Fruit fly (Drosophila melanogaster) whole organism, embryonic: ENCODE data around the gene feo.
A peak's percentile ranks its signal among the peaks of the same experiment; 100 is the strongest.

ENCODE experiments used
- Abd-B ChIP-seq: fragments of 200-800 bp; sonication (Bioruptor generic); optimal IDR thresholded peaks from 2 replicates; lab custom pipeline; 2018; ENCODE audit warnings: missing biosample characterization, mild to moderate bottlenecking, missing genetic modification characterization, moderate library complexity
- Bgb ChIP-seq: fragments of 200-800 bp; sonication (Bioruptor generic); IDR thresholded peaks from 2 replicates; pipeline ENCODE4 v1.3.6; 2022; ENCODE audit warnings: missing biosample characterization, missing genetic modification characterization; ENCODE audit not compliant: partially characterized antibody
- CG10565 ChIP-seq: fragments of 200-800 bp; sonication (Bioruptor generic); optimal IDR thresholded peaks from 3 replicates; lab custom pipeline; 2016; ENCODE audit warnings: missing biosample characterization, mild to moderate bottlenecking, missing genetic modification characterization
- CG11085 ChIP-seq: fragments of 200-800 bp; sonication (Bioruptor generic); IDR thresholded peaks from 2 replicates; pipeline ENCODE4 v1.3.6; 2022; ENCODE audit warnings: missing biosample characterization, missing genetic modification characterization
- CG11560 ChIP-seq: fragments of 200-800 bp; sonication (Bioruptor generic); IDR thresholded peaks from 3 replicates; pipeline ENCODE4 v1.3.6; 2022; ENCODE audit warnings: missing biosample characterization, missing genetic modification characterization
- CG11695 ChIP-seq: fragments of 200-800 bp; sonication (Bioruptor generic); IDR thresholded peaks from 3 replicates; pipeline ENCODE4 v1.3.6; 2022; ENCODE audit warnings: missing biosample characterization, missing genetic modification characterization
- CG12104 ChIP-seq: fragments of 200-800 bp; sonication (Bioruptor generic); optimal IDR thresholded peaks from 3 replicates; lab custom pipeline; 2016; ENCODE audit warnings: missing biosample characterization, missing genetic modification characterization
- CG12659 ChIP-seq: fragments of 200-800 bp; sonication (Bioruptor generic); optimal IDR thresholded peaks from 3 replicates; lab custom pipeline; 2017; ENCODE audit warnings: mild to moderate bottlenecking, missing biosample characterization, missing genetic modification reagents, missing genetic modification characterization
- CG12744 ChIP-seq: fragments of 200-800 bp; sonication (Bioruptor generic); optimal IDR thresholded peaks from 2 replicates; lab custom pipeline; 2016; ENCODE audit warnings: missing biosample characterization, missing genetic modification characterization
- CG14014 ChIP-seq: fragments of 200-800 bp; sonication (Bioruptor generic); IDR thresholded peaks from 2 replicates; pipeline ENCODE4 v1.3.6; 2022; ENCODE audit warnings: missing biosample characterization, missing genetic modification characterization
- CG16815 ChIP-seq: fragments of 200-800 bp; sonication (Bioruptor generic); optimal IDR thresholded peaks from 3 replicates; lab custom pipeline; 2017; ENCODE audit warnings: missing biosample characterization, mild to moderate bottlenecking, missing genetic modification characterization
- CG17186 ChIP-seq: fragments of 200-800 bp; sonication (Bioruptor generic); optimal IDR thresholded peaks from 3 replicates; lab custom pipeline; 2017; ENCODE audit warnings: missing biosample characterization, missing genetic modification reagents, missing genetic modification characterization
- CG17361 ChIP-seq: fragments of 200-800 bp; sonication (Bioruptor generic); IDR thresholded peaks from 3 replicates; pipeline ENCODE4 v1.3.6; 2022; ENCODE audit warnings: missing biosample characterization, missing genetic modification characterization
- CG17802 ChIP-seq: fragments of 200-800 bp; sonication (Bioruptor generic); optimal IDR thresholded peaks from 2 replicates; lab custom pipeline; 2018; ENCODE audit warnings: missing biosample characterization, mild to moderate bottlenecking, missing genetic modification characterization, moderate library complexity
- CG18262 ChIP-seq: fragments of 200-800 bp; optimal IDR thresholded peaks from 3 replicates; lab custom pipeline; 2019; ENCODE audit warnings: missing biosample characterization, mild to moderate bottlenecking, missing genetic modification characterization, moderate library complexity
- CG31441 ChIP-seq: fragments of 200-800 bp; sonication (Bioruptor generic); IDR thresholded peaks from 2 replicates; pipeline ENCODE4 v1.3.6; 2022; ENCODE audit warnings: missing biosample characterization, missing genetic modification characterization
- CG3407 ChIP-seq: fragments of 200-800 bp; sonication (Bioruptor generic); optimal IDR thresholded peaks from 2 replicates; lab custom pipeline; 2018; ENCODE audit warnings: missing biosample characterization, mild to moderate bottlenecking, missing genetic modification characterization
- CG4617 ChIP-seq: fragments of 200-800 bp; sonication (Bioruptor generic); optimal IDR thresholded peaks from 3 replicates; lab custom pipeline; 2016; ENCODE audit warnings: missing biosample characterization, missing genetic modification characterization, borderline replicate concordance
- CG5953 ChIP-seq: fragments of 200-800 bp; sonication (Bioruptor generic); IDR thresholded peaks from 2 replicates; pipeline ENCODE4 v1.3.6; 2022; ENCODE audit warnings: missing biosample characterization, missing genetic modification characterization
- CG6175 ChIP-seq: fragments of 200-800 bp; sonication (Bioruptor generic); IDR thresholded peaks from 3 replicates; pipeline ENCODE4 v1.3.6; 2022; ENCODE audit warnings: missing biosample characterization, missing genetic modification characterization
- CG6683 ChIP-seq: fragments of 200-800 bp; sonication (Bioruptor generic); optimal IDR thresholded peaks from 2 replicates; lab custom pipeline; 2017; ENCODE audit warnings: missing biosample characterization, mild to moderate bottlenecking, missing genetic modification characterization, missing genetic modification reagents
- CG7556 ChIP-seq: fragments of 200-800 bp; sonication (Bioruptor generic); optimal IDR thresholded peaks from 2 replicates; lab custom pipeline; 2017; ENCODE audit warnings: missing biosample characterization, mild to moderate bottlenecking, missing genetic modification characterization
- CG7987 ChIP-seq: fragments of 200-800 bp; sonication (Bioruptor generic); optimal IDR thresholded peaks from 2 replicates; lab custom pipeline; 2018; ENCODE audit warnings: missing biosample characterization, mild to moderate bottlenecking, missing genetic modification characterization, moderate library complexity
- CG9817 ChIP-seq: fragments of 200-800 bp; sonication (Bioruptor generic); optimal IDR thresholded peaks from 2 replicates; lab custom pipeline; 2018; ENCODE audit warnings: missing biosample characterization, mild to moderate bottlenecking, missing genetic modification characterization, moderate library complexity
- CG9876 ChIP-seq: fragments of 200-800 bp; sonication (Bioruptor generic); optimal IDR thresholded peaks from 2 replicates; lab custom pipeline; 2016; ENCODE audit warnings: missing biosample characterization, missing genetic modification characterization
- Camta ChIP-seq: fragments of 200-800 bp; sonication (Bioruptor generic); optimal IDR thresholded peaks from 2 replicates; lab custom pipeline; 2016; ENCODE audit warnings: missing biosample characterization, missing genetic modification characterization
- D ChIP-seq, 2 experiments: fragments of 200-800 bp in 1 of 2; fragments of >200 bp in 1 of 2; sonication (Bioruptor generic) in 1 of 2; optimal IDR thresholded peaks; 2 replicates in 1 of 2; 3 replicates in 1 of 2; lab custom pipeline; 2017; ENCODE audit warnings: mild to moderate bottlenecking in 1 of 2, missing biosample characterization in 1 of 2, missing genetic modification characterization in 1 of 2, missing genetic modification reagents in 1 of 2
- Dek ChIP-seq: fragments of 200-800 bp; sonication (Bioruptor generic); optimal IDR thresholded peaks from 3 replicates; lab custom pipeline; 2019; ENCODE audit warnings: missing biosample characterization, mild to moderate bottlenecking, missing genetic modification characterization, moderate library complexity
- ERR ChIP-seq: fragments of 200-800 bp; sonication (Bioruptor generic); optimal IDR thresholded peaks from 2 replicates; lab custom pipeline; 2016; ENCODE audit warnings: missing biosample characterization, missing genetic modification characterization
- Ets97D ChIP-seq: fragments of 200-800 bp; sonication (Bioruptor generic); optimal IDR thresholded peaks from 3 replicates; lab custom pipeline; 2016; ENCODE audit warnings: missing biosample characterization, missing genetic modification characterization
- Hand ChIP-seq: fragments of 200-800 bp; sonication (Bioruptor generic); optimal IDR thresholded peaks from 2 replicates; lab custom pipeline; 2017; ENCODE audit warnings: mild to moderate bottlenecking, missing biosample characterization, missing genetic modification reagents, missing genetic modification characterization
- Lpt ChIP-seq: fragments of >200 bp; optimal IDR thresholded peaks from 2 replicates; lab custom pipeline; 2018; ENCODE audit warnings: missing biosample characterization, missing genetic modification characterization
- NC2β ChIP-seq: fragments of 200-800 bp; sonication (Bioruptor generic); optimal IDR thresholded peaks from 2 replicates; lab custom pipeline; 2016; ENCODE audit warnings: missing biosample characterization, missing genetic modification characterization
- Opbp ChIP-seq: fragments of 200-800 bp; sonication (Bioruptor generic); IDR thresholded peaks from 3 replicates; pipeline ENCODE4 v1.3.6; 2022; ENCODE audit warnings: missing biosample characterization, missing genetic modification characterization; ENCODE audit not compliant: partially characterized antibody
- Poxn ChIP-seq: fragments of 200-800 bp; sonication (Bioruptor generic); IDR thresholded peaks from 2 replicates; pipeline ENCODE4 v1.3.6; 2022; ENCODE audit warnings: missing biosample characterization, missing genetic modification characterization
- Sox100B ChIP-seq: fragments of 200-800 bp; sonication (Bioruptor generic); optimal IDR thresholded peaks from 3 replicates; lab custom pipeline; 2018; ENCODE audit warnings: missing biosample characterization, mild to moderate bottlenecking, missing genetic modification characterization
- Ssrp ChIP-seq: fragments of 200-800 bp; sonication (Bioruptor generic); optimal IDR thresholded peaks from 2 replicates; lab custom pipeline; 2018; ENCODE audit warnings: missing biosample characterization, mild to moderate bottlenecking, missing genetic modification characterization, moderate library complexity
- ap ChIP-seq: fragments of 200-800 bp; sonication (Bioruptor generic); IDR thresholded peaks from 2 replicates; pipeline ENCODE4 v1.3.6; 2022; ENCODE audit warnings: missing biosample characterization, missing genetic modification characterization
- bbx ChIP-seq: fragments of 200-800 bp; sonication (Bioruptor generic); IDR thresholded peaks from 2 replicates; pipeline ENCODE4 v1.3.6; 2022; ENCODE audit warnings: missing biosample characterization, missing genetic modification characterization; ENCODE audit not compliant: partially characterized antibody
- bigmax ChIP-seq: fragments of 200-800 bp; sonication (Bioruptor generic); optimal IDR thresholded peaks from 2 replicates; lab custom pipeline; 2018; ENCODE audit warnings: missing biosample characterization, mild to moderate bottlenecking, missing genetic modification characterization
- gro ChIP-seq: fragments of 200-800 bp; sonication (Bioruptor generic); optimal IDR thresholded peaks from 2 replicates; lab custom pipeline; 2016; ENCODE audit warnings: missing biosample characterization, missing genetic modification characterization
- h ChIP-seq: fragments of >200 bp; optimal IDR thresholded peaks from 2 replicates; lab custom pipeline; 2017
- hbn ChIP-seq: fragments of 200-800 bp; sonication (Bioruptor generic); IDR thresholded peaks from 2 replicates; pipeline ENCODE4 v1.3.6; 2022; ENCODE audit warnings: missing biosample characterization, missing genetic modification characterization; ENCODE audit not compliant: partially characterized antibody
- jing ChIP-seq: fragments of 200-800 bp; sonication (Bioruptor generic); optimal IDR thresholded peaks from 2 replicates; lab custom pipeline; 2018; ENCODE audit warnings: missing biosample characterization, mild to moderate bottlenecking, missing genetic modification characterization
- lilli ChIP-seq: fragments of 200-800 bp; sonication (Bioruptor generic); optimal IDR thresholded peaks from 3 replicates; lab custom pipeline; 2016; ENCODE audit warnings: missing biosample characterization, missing genetic modification characterization
- pnt ChIP-seq: fragments of 200-800 bp; sonication (Bioruptor generic); optimal IDR thresholded peaks from 3 replicates; lab custom pipeline; 2016; ENCODE audit warnings: missing biosample characterization, missing genetic modification characterization
- prd ChIP-seq, 3 experiments: fragments of >200 bp in 2 of 3; fragments of 200-800 bp in 1 of 3; sonication (Bioruptor generic) in 1 of 3; optimal IDR thresholded peaks in 2 of 3; IDR thresholded peaks in 1 of 3; 2 replicates in 2 of 3; 3 replicates in 1 of 3; pipeline versions ENCODE4 v1.3.6 to Lab custom; 2017 to 2022; ENCODE audit warnings: missing biosample characterization in 1 of 3, missing genetic modification characterization in 1 of 3
- sug ChIP-seq: fragments of 200-800 bp; optimal IDR thresholded peaks from 2 replicates; lab custom pipeline; 2019; ENCODE audit warnings: missing biosample characterization, mild to moderate bottlenecking, missing genetic modification characterization, moderate library complexity
- vfl ChIP-seq: fragments of 200-800 bp; sonication (Bioruptor generic); optimal IDR thresholded peaks from 2 replicates; lab custom pipeline; 2016; ENCODE audit warnings: missing biosample characterization, missing genetic modification characterization

feo gene

DNA sequence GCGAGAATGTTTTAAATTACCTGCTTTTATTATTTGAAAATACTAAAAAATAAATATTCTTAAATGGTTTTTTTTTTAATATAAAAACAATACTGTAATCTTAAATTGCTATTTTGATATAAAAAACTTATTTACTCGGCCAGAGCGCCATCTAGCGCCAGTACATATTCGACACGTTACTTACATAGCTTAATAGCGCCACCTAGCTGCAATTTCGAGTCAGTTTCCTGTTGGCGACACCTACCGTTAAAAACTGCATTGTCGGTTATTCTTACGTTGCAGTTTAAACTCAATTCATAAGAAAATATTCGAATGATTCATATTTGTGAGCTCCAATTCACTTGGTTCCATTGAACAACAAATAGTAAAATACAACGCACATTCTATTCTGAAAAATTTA, 22.3 kb downstream of the feo start (continued):
- TF ChIP-seq jing (GFP tag; lab: Kevin White, UChicago), result no peak
- TF ChIP-seq CG6683 (GFP tag; lab: Kevin White, UChicago), result no peak
- no peak for TF ChIP-seq Lpt (GFP tag; lab: Kevin White, UChicago)
- no peak for TF ChIP-seq CG12104 (GFP tag; lab: Kevin White, UChicago)
- TF ChIP-seq CG5953 (GFP tag; lab: Robert Waterston, UW), result peak; percentile 40; the same call in 1 of the 2 replicates
- TF ChIP-seq Opbp (GFP tag; lab: Robert Waterston, UW), result peak; percentile 39; the same call in 1 of the 3 replicates
- peak; percentile 58 for TF ChIP-seq NC2β (GFP tag; lab: Kevin White, UChicago)
- peak; percentile 68 for TF ChIP-seq CG17361 (GFP tag; lab: Robert Waterston, UW)
- peak; percentile 69 for TF ChIP-seq lilli (GFP tag; lab: Kevin White, UChicago)
- TF ChIP-seq prd (optimal IDR thresholded peaks at IDR 0.05; lab: Kevin White, UChicago), result no peak
- TF ChIP-seq prd (GFP tag; IDR thresholded peaks at IDR 0.05; lab: Robert Waterston, UW), result peak; percentile 64
- peak; percentile 73 for TF ChIP-seq CG11085 (GFP tag; lab: Robert Waterston, UW)
- TF ChIP-seq CG16815 (GFP tag; lab: Kevin White, UChicago), result peak; percentile 42
- TF ChIP-seq CG7556 (GFP tag; lab: Kevin White, UChicago), result peak; percentile 15
- TF ChIP-seq Abd-B, result no peak
- peak; percentile 29; the same call in 1 of the 2 replicates for TF ChIP-seq ap
- TF ChIP-seq Camta, result peak; percentile 17
- TF ChIP-seq Ssrp (tag; lab: Kevin White, UChicago), result peak; percentile 41
- TF ChIP-seq CG31441 (GFP tag; lab: Robert Waterston, UW), result peak; percentile 44; the same call in 1 of the 2 replicates
- no peak for TF ChIP-seq ERR (GFP tag; lab: Kevin White, UChicago)
- TF ChIP-seq Sox100B, result peak; percentile 20
- peak; percentile 34 for TF ChIP-seq CG3407 (GFP tag; lab: Kevin White, UChicago)
- TF ChIP-seq h, result no peak
- TF ChIP-seq Dek (tag; lab: Kevin White, UChicago), result peak; percentile 54
- peak; percentile 76 for TF ChIP-seq Ets97D (GFP tag; lab: Kevin White, UChicago)
- TF ChIP-seq CG11695 (GFP tag; lab: Robert Waterston, UW), result no peak
- peak; percentile 54 for TF ChIP-seq CG18262
- no peak; the same call in 2 of the 3 replicates for TF ChIP-seq CG6175 (GFP tag; lab: Robert Waterston, UW)
- TF ChIP-seq sug (tag; lab: Kevin White, UChicago), result peak; percentile 59
- TF ChIP-seq CG17186 (GFP tag; lab: Kevin White, UChicago), result no peak
- peak; percentile 55 for TF ChIP-seq CG12659 (GFP tag; lab: Kevin White, UChicago)
- no peak for TF ChIP-seq hbn (GFP tag; lab: Robert Waterston, UW)
- peak; percentile 43 for TF ChIP-seq gro
- TF ChIP-seq Bgb (GFP tag; lab: Robert Waterston, UW), result peak; percentile 71
- peak; percentile 2 for TF ChIP-seq vfl
- no peak for TF ChIP-seq D (optimal IDR thresholded peaks at IDR 0.05; lab: Kevin White, UChicago)
- peak; percentile 13 for TF ChIP-seq D (GFP tag; optimal IDR thresholded peaks at IDR 0.05; lab: Kevin White, UChicago)
- TF ChIP-seq CG14014 (GFP tag; lab: Robert Waterston, UW), result peak; percentile 63
- TF ChIP-seq CG9817 (tag; lab: Kevin White, UChicago), result peak; percentile 79
- no peak for TF ChIP-seq CG11560 (tag; lab: Robert Waterston, UW)
- TF ChIP-seq CG7987 (GFP tag; lab: Kevin White, UChicago), result peak; percentile 57
- TF ChIP-seq Poxn (GFP tag; lab: Robert Waterston, UW), result no peak
- no peak for TF ChIP-seq CG10565 (GFP tag; lab: Kevin White, UChicago)
- TF ChIP-seq CG4617 (GFP tag; lab: Kevin White, UChicago), result peak; percentile 32
- peak; percentile 62 for TF ChIP-seq CG9876
- TF ChIP-seq pnt (GFP tag; lab: Kevin White, UChicago), result peak; percentile 59
- no peak for TF ChIP-seq bigmax (GFP tag; lab: Kevin White, UChicago)
- peak; percentile 46 for TF ChIP-seq CG12744
- no peak for TF ChIP-seq Hand (GFP tag; lab: Kevin White, UChicago)
- peak; percentile 28 for TF ChIP-seq CG17802 (tag; lab: Kevin White, UChicago)
- TF ChIP-seq bbx (GFP tag; lab: Robert Waterston, UW), result peak; percentile 28; the same call in 1 of the 2 replicates
